Fruit fly (Drosophila melanogaster) whole organism, prepupa: ENCODE measurements around the gene CG7789.
A peak's percentile ranks its signal among the peaks of the same experiment; 100 is the strongest.

Experiments used
- Blimp-1 ChIP-seq: fragments of 200-800 bp; sonication (Bioruptor generic); optimal IDR thresholded peaks from 3 replicates; lab custom pipeline; 2017; ENCODE audit warnings: missing biosample characterization, missing genetic modification characterization, mild to moderate bottlenecking, moderate library complexity, missing genetic modification reagents
- CG10631 ChIP-seq: fragments of 200-800 bp; sonication (Bioruptor generic); optimal IDR thresholded peaks from 2 replicates; lab custom pipeline; 2016; ENCODE audit warnings: missing biosample characterization, missing genetic modification characterization
- CG10669 ChIP-seq: fragments of 200-800 bp; sonication (Bioruptor generic); optimal IDR thresholded peaks from 3 replicates; lab custom pipeline; 2018; ENCODE audit warnings: missing biosample characterization, mild to moderate bottlenecking, missing genetic modification characterization, moderate library complexity
- CG11294 ChIP-seq: fragments of 200-800 bp; sonication (Bioruptor generic); IDR thresholded peaks from 2 replicates; pipeline ENCODE4 v1.3.6; 2022; ENCODE audit warnings: missing biosample characterization, missing genetic modification characterization
- CG11762 ChIP-seq: fragments of 200-800 bp; sonication (Bioruptor generic); optimal IDR thresholded peaks from 3 replicates; lab custom pipeline; 2016; ENCODE audit warnings: missing biosample characterization, missing genetic modification characterization; ENCODE audit not compliant: insufficient read depth
- CG11902 ChIP-seq: fragments of 200-800 bp; sonication (Bioruptor generic); optimal IDR thresholded peaks from 3 replicates; lab custom pipeline; 2016; ENCODE audit warnings: missing biosample characterization, missing genetic modification characterization
- CG15336 ChIP-seq: fragments of 200-800 bp; sonication (Bioruptor generic); IDR thresholded peaks from 2 replicates; pipeline ENCODE4 v1.3.6; 2022; ENCODE audit warnings: missing biosample characterization, missing genetic modification characterization
- CG3032 ChIP-seq: fragments of 200-800 bp; optimal IDR thresholded peaks from 2 replicates; lab custom pipeline; 2019; ENCODE audit warnings: missing biosample characterization, mild to moderate bottlenecking, missing genetic modification characterization, moderate library complexity
- CG32006 ChIP-seq: fragments of 200-800 bp; sonication (Bioruptor generic); optimal IDR thresholded peaks from 3 replicates; lab custom pipeline; 2017; ENCODE audit warnings: missing biosample characterization, mild to moderate bottlenecking, missing genetic modification characterization
- CG34406 ChIP-seq: fragments of 200-800 bp; sonication (Bioruptor generic); optimal IDR thresholded peaks from 3 replicates; lab custom pipeline; 2016; ENCODE audit warnings: missing biosample characterization, missing genetic modification characterization
- CG4318 ChIP-seq: fragments of 200-800 bp; sonication (Bioruptor generic); optimal IDR thresholded peaks from 3 replicates; lab custom pipeline; 2017; ENCODE audit warnings: missing biosample characterization, mild to moderate bottlenecking, missing genetic modification characterization
- CG6163 ChIP-seq: fragments of 200-800 bp; sonication (Bioruptor generic); IDR thresholded peaks from 3 replicates; pipeline ENCODE4 v1.3.6; 2022; ENCODE audit warnings: missing biosample characterization, missing genetic modification characterization
- CG6792 ChIP-seq: fragments of 200-800 bp; sonication (Bioruptor generic); optimal IDR thresholded peaks from 3 replicates; lab custom pipeline; 2016; ENCODE audit warnings: missing biosample characterization, missing genetic modification characterization
- CG6854 ChIP-seq: fragments of 200-800 bp; sonication (Bioruptor generic); optimal IDR thresholded peaks from 2 replicates; lab custom pipeline; 2017; ENCODE audit warnings: missing biosample characterization, mild to moderate bottlenecking, missing genetic modification characterization
- CG7368 ChIP-seq: fragments of 200-800 bp; sonication (Bioruptor generic); optimal IDR thresholded peaks from 3 replicates; lab custom pipeline; 2016; ENCODE audit warnings: missing biosample characterization, missing genetic modification characterization
- CG8119 ChIP-seq: fragments of 200-800 bp; sonication (Bioruptor generic); IDR thresholded peaks from 3 replicates; pipeline ENCODE4 v1.3.6; 2022; ENCODE audit warnings: missing biosample characterization, missing genetic modification characterization
- CG8632 ChIP-seq: fragments of 200-800 bp; sonication (Bioruptor generic); optimal IDR thresholded peaks from 3 replicates; lab custom pipeline; 2016; ENCODE audit warnings: missing biosample characterization, missing genetic modification characterization
- Eip78C ChIP-seq: fragments of 200-800 bp; sonication (Bioruptor generic); peaks from one replicate; lab custom pipeline; 2016; ENCODE audit warnings: missing biosample characterization, missing genetic modification characterization
- Eip93F ChIP-seq: fragments of 200-800 bp; sonication (Bioruptor generic); optimal IDR thresholded peaks from 2 replicates; lab custom pipeline; 2016; ENCODE audit warnings: missing biosample characterization, mild to moderate bottlenecking, missing genetic modification characterization
- Ets96B ChIP-seq: fragments of 200-800 bp; optimal IDR thresholded peaks from 2 replicates; lab custom pipeline; 2019; ENCODE audit warnings: missing biosample characterization, mild to moderate bottlenecking, missing genetic modification characterization, moderate library complexity
- Gug ChIP-seq: fragments of 200-800 bp; sonication (Bioruptor generic); IDR thresholded peaks from 2 replicates; pipeline ENCODE4 v1.3.6; 2022; ENCODE audit warnings: missing biosample characterization, missing genetic modification characterization
- Hr38 ChIP-seq: sonication (Bioruptor generic); optimal IDR thresholded peaks from 2 replicates; lab custom pipeline; 2016; ENCODE audit warnings: missing biosample characterization, missing genetic modification characterization
- Hr39 ChIP-seq: fragments of 200-800 bp; sonication (Bioruptor generic); optimal IDR thresholded peaks from 2 replicates; lab custom pipeline; 2016; ENCODE audit warnings: missing biosample characterization, missing genetic modification characterization
- Hr4 ChIP-seq: fragments of 200-800 bp; sonication (Bioruptor generic); optimal IDR thresholded peaks from 3 replicates; lab custom pipeline; 2016; ENCODE audit warnings: missing biosample characterization, missing genetic modification characterization
- Lpt ChIP-seq: fragments of 200-800 bp; sonication (Bioruptor generic); optimal IDR thresholded peaks from 3 replicates; lab custom pipeline; 2016; ENCODE audit warnings: missing biosample characterization, missing genetic modification characterization
- OdsH ChIP-seq: fragments of 200-800 bp; sonication (Bioruptor generic); optimal IDR thresholded peaks from 3 replicates; lab custom pipeline; 2016; ENCODE audit warnings: missing biosample characterization, missing genetic modification characterization
- Smox ChIP-seq: fragments of 200-800 bp; sonication (Bioruptor generic); optimal IDR thresholded peaks from 3 replicates; lab custom pipeline; 2016; ENCODE audit warnings: missing biosample characterization, missing genetic modification characterization
- Sox102F ChIP-seq: fragments of 200-800 bp; sonication (Bioruptor generic); optimal IDR thresholded peaks from 2 replicates; lab custom pipeline; 2016; ENCODE audit warnings: missing biosample characterization, mild to moderate bottlenecking, missing genetic modification characterization
- Sox14 ChIP-seq: fragments of 200-800 bp; sonication (Bioruptor generic); optimal IDR thresholded peaks from 3 replicates; lab custom pipeline; 2016; ENCODE audit warnings: missing biosample characterization, missing genetic modification characterization
- Sox15 ChIP-seq: fragments of 200-800 bp; sonication (Bioruptor generic); optimal IDR thresholded peaks from 3 replicates; lab custom pipeline; 2016; ENCODE audit warnings: missing biosample characterization, missing genetic modification characterization
- acj6 ChIP-seq: fragments of 200-800 bp; sonication (Bioruptor generic); optimal IDR thresholded peaks from 3 replicates; lab custom pipeline; 2016; ENCODE audit warnings: missing biosample characterization, missing genetic modification characterization
- cyc ChIP-seq: fragments of 200-800 bp; sonication (Bioruptor generic); optimal IDR thresholded peaks from 3 replicates; lab custom pipeline; 2016; ENCODE audit warnings: missing biosample characterization, missing genetic modification characterization
- dac ChIP-seq: fragments of 200-800 bp; sonication (Bioruptor generic); optimal IDR thresholded peaks from 2 replicates; lab custom pipeline; 2017; ENCODE audit warnings: missing biosample characterization, mild to moderate bottlenecking, missing genetic modification characterization
- dsx ChIP-seq: fragments of 200-800 bp; optimal IDR thresholded peaks from 3 replicates; lab custom pipeline; 2019; ENCODE audit warnings: missing biosample characterization, mild to moderate bottlenecking, missing genetic modification characterization, moderate library complexity; ENCODE audit not compliant: poor library complexity, severe bottlenecking
- eg ChIP-seq: fragments of 200-800 bp; sonication (Bioruptor generic); IDR thresholded peaks from 3 replicates; pipeline ENCODE4 v1.3.6; 2022; ENCODE audit warnings: missing biosample characterization, missing genetic modification characterization
- fd59A ChIP-seq: fragments of 200-800 bp; sonication (Bioruptor generic); optimal IDR thresholded peaks from 2 replicates; lab custom pipeline; 2017; ENCODE audit warnings: missing biosample characterization, mild to moderate bottlenecking, missing genetic modification characterization, missing genetic modification reagents
- fd85E ChIP-seq: fragments of 200-800 bp; sonication (Bioruptor generic); optimal IDR thresholded peaks from 3 replicates; lab custom pipeline; 2016; ENCODE audit warnings: missing biosample characterization, missing genetic modification characterization
- net ChIP-seq: fragments of 200-800 bp; sonication (Bioruptor generic); optimal IDR thresholded peaks from 3 replicates; lab custom pipeline; 2016; ENCODE audit warnings: missing biosample characterization, missing genetic modification characterization
- pdm3 ChIP-seq: fragments of 200-800 bp; sonication (Bioruptor generic); optimal IDR thresholded peaks from 3 replicates; lab custom pipeline; 2016; ENCODE audit warnings: missing biosample characterization, missing genetic modification characterization
- salr ChIP-seq, 2 experiments: fragments of 200-800 bp; sonication (Bioruptor generic); optimal IDR thresholded peaks; 3 replicates each; lab custom pipeline; 2016 to 2018; ENCODE audit warnings: missing biosample characterization in 2 of 2, missing genetic modification characterization in 2 of 2, mild to moderate bottlenecking in 1 of 2
- spab ChIP-seq: fragments of 200-800 bp; sonication (Bioruptor generic); optimal IDR thresholded peaks from 2 replicates; lab custom pipeline; 2017; ENCODE audit warnings: missing biosample characterization, mild to moderate bottlenecking, missing genetic modification characterization, missing genetic modification reagents
- ss ChIP-seq, 2 experiments: fragments of 200-800 bp; sonication (Bioruptor generic); optimal IDR thresholded peaks; 2 replicates in 1 of 2; 3 replicates in 1 of 2; lab custom pipeline; 2017 to 2018; ENCODE audit warnings: mild to moderate bottlenecking in 2 of 2, missing biosample characterization in 2 of 2, missing genetic modification characterization in 2 of 2, moderate library complexity in 1 of 2

The CG7789 gene

DNA sequence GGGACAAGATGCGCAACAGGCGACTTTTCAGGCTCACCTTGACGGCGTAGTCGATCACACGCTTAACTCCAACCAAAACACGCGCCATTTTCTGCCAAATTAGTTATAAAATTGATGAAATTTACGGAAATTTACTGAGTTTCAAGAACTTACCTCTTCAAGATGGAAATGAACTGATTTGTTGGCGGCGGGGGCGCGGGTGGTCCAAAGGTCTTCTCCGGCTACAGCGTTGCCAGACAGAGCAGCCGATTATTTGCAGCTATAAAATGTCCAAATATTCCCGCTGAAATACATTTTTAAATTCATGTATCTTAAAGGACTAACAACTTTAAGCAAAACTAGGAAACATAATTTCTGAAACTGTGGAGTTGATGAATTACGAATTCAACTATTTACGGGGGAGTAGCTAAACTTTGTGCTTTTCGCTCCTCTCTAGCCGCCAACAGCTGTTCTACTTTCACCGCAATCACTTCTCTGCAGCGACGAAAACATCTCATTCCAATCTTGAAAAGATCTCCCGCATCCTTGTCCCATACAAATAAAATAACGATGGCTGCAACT is at the start of gene CG7789, which contains the start of gene Etfb (continued):
- TF ChIP-seq Gug (GFP tag; lab: Robert Waterston, UW) (peak; percentile 89), CG11902 (no peak), Eip93F (no peak), CG4318 (GFP tag; lab: Kevin White, UChicago) (no peak), Smox (no peak), CG3032 (peak; percentile 89), Hr38 (GFP tag; lab: Kevin White, UChicago) (peak; percentile 89), Ets96B (peak; percentile 73)

DNA sequence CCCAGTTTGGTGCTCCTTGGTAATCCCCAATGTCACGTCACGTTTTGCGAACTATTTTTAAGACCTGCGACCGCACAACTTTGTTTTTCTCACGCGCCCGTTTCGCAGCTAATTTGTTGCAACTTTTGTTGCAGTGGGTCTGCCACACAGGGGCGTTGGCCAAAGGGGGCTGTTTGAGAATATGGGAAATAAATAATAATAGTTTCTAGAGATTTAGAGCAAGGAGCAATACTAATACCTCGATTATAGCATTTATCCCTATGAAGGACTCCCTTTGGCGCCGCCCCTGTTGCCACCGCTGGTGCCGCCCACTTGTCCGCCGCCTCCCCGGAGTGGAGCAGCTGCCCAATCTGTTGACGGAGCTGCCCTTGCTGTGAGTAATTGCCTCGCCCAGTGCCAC is 47.7 kb upstream of the CG7789 start:
- TF ChIP-seq Hr38 (GFP tag; lab: Kevin White, UChicago) (no peak), CG8119 (peak; percentile 78), CG6163 (GFP tag; lab: Robert Waterston, UW) (peak; percentile 69; the same call in 2 of the 3 replicates), CG11294 (GFP tag; lab: Robert Waterston, UW) (peak; percentile 53), eg (GFP tag; lab: Robert Waterston, UW) (peak; percentile 90), Eip78C (GFP tag; lab: Kevin White, UChicago) (peak; percentile 67), spab (GFP tag; lab: Kevin White, UChicago) (no peak), dsx (GFP tag; lab: Kevin White, UChicago) (peak; percentile 57), Gug (GFP tag; lab: Robert Waterston, UW) (peak; percentile 80), Smox (no peak), CG32006 (GFP tag; lab: Kevin White, UChicago) (peak; percentile 78), cyc (GFP tag; lab: Kevin White, UChicago) (peak; percentile 5), Sox14 (GFP tag; lab: Kevin White, UChicago) (peak; percentile 9), CG15336 (GFP tag; lab: Robert Waterston, UW) (peak; percentile 76), CG11762 (GFP tag; lab: Kevin White, UChicago) (no peak), CG8632 (no peak), salr (GFP tag; optimal IDR thresholded peaks at IDR 0.05; lab: Kevin White, UChicago) (peak in 1 of 2 experiments; percentile 15)

DNA sequence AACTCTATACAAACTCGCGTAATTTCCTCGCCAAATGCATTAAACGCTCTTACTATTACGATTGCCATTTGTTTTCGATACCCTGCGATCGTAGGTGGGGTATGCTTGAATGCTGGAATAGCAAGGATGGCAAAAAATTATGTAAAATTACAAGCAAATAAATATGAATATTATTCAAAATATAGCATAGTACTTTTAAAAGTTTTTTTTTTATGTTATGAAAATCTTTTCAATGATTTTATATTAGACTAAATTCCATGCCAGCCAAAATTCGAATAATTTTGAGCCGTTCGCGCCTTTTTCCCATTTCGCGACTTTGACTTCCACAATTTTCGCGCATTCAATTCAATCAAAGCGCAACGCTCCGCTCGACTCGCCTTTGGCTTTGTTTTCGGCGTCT is 46.8 kb upstream of the CG7789 start:
- TF ChIP-seq Eip78C (GFP tag; lab: Kevin White, UChicago) (peak; percentile 24), eg (GFP tag; lab: Robert Waterston, UW) (peak; percentile 41; the same call in 1 of the 3 replicates), Lpt (peak; percentile 12), Hr4 (peak; percentile 12), fd85E (GFP tag; lab: Kevin White, UChicago) (no peak), OdsH (GFP tag; lab: Kevin White, UChicago) (no peak), pdm3 (peak; percentile 4), CG8119 (peak; percentile 58), CG32006 (GFP tag; lab: Kevin White, UChicago) (peak; percentile 61), CG10631 (GFP tag; lab: Kevin White, UChicago) (no peak), CG11902 (no peak), Hr39 (GFP tag; lab: Kevin White, UChicago) (no peak)

DNA sequence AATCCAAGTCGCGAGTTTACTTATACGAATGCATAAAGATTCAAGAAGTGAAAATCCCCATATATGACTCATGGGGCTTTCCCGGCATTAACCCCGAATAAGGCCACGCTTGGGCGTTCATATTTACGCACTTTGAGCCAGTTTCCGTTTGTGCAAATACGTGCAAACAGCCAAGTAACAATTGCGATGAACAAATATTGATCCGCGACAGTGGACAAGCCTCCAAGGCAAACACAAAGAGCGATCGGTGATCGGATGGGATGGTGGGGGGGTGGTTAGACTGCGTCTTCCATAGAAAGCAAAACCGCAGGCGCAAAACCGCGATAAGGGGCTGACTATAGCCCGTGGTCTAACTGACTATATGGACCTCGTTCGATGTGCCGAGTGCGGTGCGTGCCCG is 45.8 kb upstream of the CG7789 start:
- TF ChIP-seq salr (GFP tag; optimal IDR thresholded peaks at IDR 0.05; lab: Kevin White, UChicago) (peak in 1 of 2 experiments; percentile 45), Sox15 (GFP tag; lab: Kevin White, UChicago) (no peak), dsx (GFP tag; lab: Kevin White, UChicago) (no peak), ss (GFP tag; optimal IDR thresholded peaks at IDR 0.05; lab: Kevin White, UChicago) (peak; percentile 55 to 60), net (GFP tag; lab: Kevin White, UChicago) (peak; percentile 14), Gug (GFP tag; lab: Robert Waterston, UW) (peak; percentile 25; the same call in 1 of the 2 replicates), CG11762 (GFP tag; lab: Kevin White, UChicago) (peak; percentile 19), CG8119 (no peak), CG10631 (GFP tag; lab: Kevin White, UChicago) (peak; percentile 18), Lpt (no peak), CG11294 (GFP tag; lab: Robert Waterston, UW) (no peak; the same call in 1 of the 2 replicates), CG32006 (GFP tag; lab: Kevin White, UChicago) (no peak), dac (GFP tag; lab: Kevin White, UChicago) (no peak), CG6792 (GFP tag; lab: Kevin White, UChicago) (peak; percentile 0), CG34406 (GFP tag; lab: Kevin White, UChicago) (peak; percentile 7), spab (GFP tag; lab: Kevin White, UChicago) (peak; percentile 39), CG6854 (GFP tag; lab: Kevin White, UChicago) (peak; percentile 17), Ets96B (no peak), Hr39 (GFP tag; lab: Kevin White, UChicago) (no peak), CG7368 (no peak), acj6 (GFP tag; lab: Kevin White, UChicago) (no peak), eg (GFP tag; lab: Robert Waterston, UW) (no peak; the same call in 1 of the 3 replicates), fd59A (GFP tag; lab: Kevin White, UChicago) (peak; percentile 10), Hr38 (GFP tag; lab: Kevin White, UChicago) (peak; percentile 54), Sox102F (GFP tag; lab: Kevin White, UChicago) (no peak), CG6163 (GFP tag; lab: Robert Waterston, UW) (peak; percentile 55; the same call in 2 of the 3 replicates), CG10669 (GFP tag; lab: Kevin White, UChicago) (peak; percentile 35), Blimp-1 (GFP tag; lab: Kevin White, UChicago) (no peak)
